Worm (Caenorhabditis elegans) whole organism, early embryonic: ENCODE results near the gene clec-251.

ENCODE experiments used
- B0310.2 ChIP-seq: sonication (generic microtip); optimal IDR thresholded peaks from 2 replicates; lab custom pipeline; 2016; ENCODE audit warnings: mild to moderate bottlenecking, missing genetic modification characterization, missing compliant biosample characterization
- F13C5.2 ChIP-seq: sonication (generic microtip); optimal IDR thresholded peaks from 2 replicates; lab custom pipeline; 2017; ENCODE audit warnings: mild to moderate bottlenecking, missing genetic modification characterization, inconsistent platforms, missing compliant biosample characterization
- aly-1 ChIP-seq: sonication (generic microtip); optimal IDR thresholded peaks from 2 replicates; lab custom pipeline; 2016; ENCODE audit warnings: missing genetic modification characterization, missing compliant biosample characterization
- ama-1 ChIP-seq: fragments of 150-350 bp; optimal IDR thresholded peaks from 2 replicates; lab custom pipeline; 2014
- ceh-13 ChIP-seq: fragments of 200-800 bp; sonication (Bioruptor generic); optimal IDR thresholded peaks from 2 replicates; lab custom pipeline; 2018; ENCODE audit warnings: mild to moderate bottlenecking, missing genetic modification characterization, missing compliant biosample characterization
- flt-1 ChIP-seq: fragments of 200-800 bp; sonication (Bioruptor generic); IDR thresholded peaks from 2 replicates; pipeline ENCODE4 v1.3.6; 2022; ENCODE audit warnings: missing genetic modification characterization, missing compliant biosample characterization
- hmbx-1 ChIP-seq: sonication (generic microtip); optimal IDR thresholded peaks from 2 replicates; lab custom pipeline; 2016; ENCODE audit warnings: mild to moderate bottlenecking, missing genetic modification characterization, missing compliant biosample characterization
- pes-1 ChIP-seq: fragments of 200-800 bp; sonication (Bioruptor generic); IDR thresholded peaks from 2 replicates; pipeline ENCODE4 v1.3.6; 2022; ENCODE audit warnings: missing genetic modification reagents, missing genetic modification characterization, missing compliant biosample characterization
- scrt-1 ChIP-seq: fragments of 200-800 bp; sonication (Bioruptor generic); IDR thresholded peaks from 2 replicates; pipeline ENCODE4 v1.3.6; 2022; ENCODE audit warnings: missing genetic modification characterization, missing compliant biosample characterization
- sea-1 ChIP-seq: fragments of 200-800 bp; sonication (Bioruptor generic); conservative IDR thresholded peaks from 2 replicates; pipeline ENCODE4 v1.3.6; 2022; ENCODE audit warnings: missing genetic modification characterization, missing compliant biosample characterization
- tbx-11 ChIP-seq: fragments of 200-800 bp; sonication (Bioruptor generic); IDR thresholded peaks from 2 replicates; pipeline ENCODE4 v1.3.6; 2022; ENCODE audit warnings: missing genetic modification characterization, missing compliant biosample characterization
- tbx-37 ChIP-seq: fragments of 200-800 bp; sonication (Bioruptor generic); conservative IDR thresholded peaks from 2 replicates; pipeline ENCODE4 v1.3.6; 2022; ENCODE audit warnings: missing genetic modification reagents, missing genetic modification characterization, missing compliant biosample characterization
- tra-4 ChIP-seq: sonication (generic microtip); optimal IDR thresholded peaks from 2 replicates; lab custom pipeline; 2017; ENCODE audit warnings: missing genetic modification characterization, missing compliant biosample characterization

ce11 chrV:18750445-18750844 is 3.7 kb upstream of the clec-251 start, which contains the start of the genes F11D11.21 and F11D11.12:
- TF ChIP-seq tbx-11 (GFP tag; lab: Robert Waterston, UW), result no peak
- no peak for TF ChIP-seq F13C5.2 (tag; lab: Kevin White, UChicago)
- TF ChIP-seq ama-1 (lab: Kevin White, UChicago), result no peak
- no peak for TF ChIP-seq flt-1
- no peak for TF ChIP-seq hmbx-1 (tag; lab: Kevin White, UChicago)
- TF ChIP-seq B0310.2 (tag; lab: Kevin White, UChicago), result no peak
- TF ChIP-seq tbx-37 (GFP tag; lab: Robert Waterston, UW), result no peak
- TF ChIP-seq pes-1 (GFP tag; lab: Robert Waterston, UW), result no peak
- no peak for TF ChIP-seq scrt-1 (GFP tag; lab: Robert Waterston, UW)
- TF ChIP-seq tra-4 (tag; lab: Kevin White, UChicago), result no peak
- TF ChIP-seq aly-1 (tag; lab: Kevin White, UChicago), result no peak
- TF ChIP-seq ceh-13 (GFP tag; lab: Kevin White, UChicago), result no peak
- TF ChIP-seq sea-1, result no peak
